Fruit fly (Drosophila melanogaster): Measurements from ENCODE around the gene PyK.

Gene PyK

DNA sequence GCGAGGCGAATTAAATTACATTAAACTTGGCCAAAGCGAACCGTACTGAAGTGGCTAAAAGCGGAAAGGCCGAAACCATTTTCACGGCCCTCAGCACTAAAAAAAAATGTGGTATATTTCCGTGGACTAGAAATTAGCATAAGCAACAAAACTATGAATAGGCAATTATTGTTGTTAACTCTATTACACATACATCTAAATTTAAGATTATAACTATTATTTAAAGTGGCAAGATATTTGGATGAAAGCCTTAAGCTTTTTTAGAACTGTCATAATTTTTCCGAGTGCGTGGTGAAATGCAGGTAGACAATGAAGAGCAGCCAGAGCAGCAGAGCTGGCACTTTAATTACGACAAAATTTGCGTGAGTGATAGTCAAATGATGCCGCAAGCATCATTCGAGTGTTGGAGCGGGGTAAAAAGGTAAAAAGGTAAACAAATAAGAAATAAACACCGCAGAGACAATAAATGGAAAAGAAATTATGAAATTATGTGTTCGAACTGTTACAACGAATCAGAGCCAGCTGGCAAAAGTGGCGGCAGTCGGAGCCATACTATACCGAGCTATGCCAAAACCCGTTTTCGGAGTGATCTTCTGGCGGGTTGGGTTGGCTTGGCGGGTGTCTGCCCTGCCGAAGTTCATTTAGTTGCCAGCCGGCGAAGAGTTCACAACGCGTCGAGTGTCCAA is 38.5 kb upstream of the PyK start, which contains the start of gene CG7080 (continued):
- no peak for TF ChIP-seq org-1 (GFP tag; optimal IDR thresholded peaks at IDR 0.05)
- TF ChIP-seq ab (GFP tag; optimal IDR thresholded peaks at IDR 0.05): no peak
- TF ChIP-seq CG6272 (GFP tag; IDR thresholded peaks at IDR 0.05): 0 out of 2 replicates have a peak, but pooled peaks have one; percentile 29
- TF ChIP-seq Med (GFP tag): no peak
- no peak for TF ChIP-seq so (GFP tag; IDR thresholded peaks at IDR 0.05)
- TF ChIP-seq CG7839 (tag; optimal IDR thresholded peaks at IDR 0.05): peak; percentile 27
- TF ChIP-seq Poxn (GFP tag; IDR thresholded peaks at IDR 0.05): no peak
- no peak for TF ChIP-seq CG14965 (GFP tag; optimal IDR thresholded peaks at IDR 0.05; ENCODE audit: borderline replicate concordance)
- no peak for TF ChIP-seq h (optimal IDR thresholded peaks at IDR 0.05)

DNA sequence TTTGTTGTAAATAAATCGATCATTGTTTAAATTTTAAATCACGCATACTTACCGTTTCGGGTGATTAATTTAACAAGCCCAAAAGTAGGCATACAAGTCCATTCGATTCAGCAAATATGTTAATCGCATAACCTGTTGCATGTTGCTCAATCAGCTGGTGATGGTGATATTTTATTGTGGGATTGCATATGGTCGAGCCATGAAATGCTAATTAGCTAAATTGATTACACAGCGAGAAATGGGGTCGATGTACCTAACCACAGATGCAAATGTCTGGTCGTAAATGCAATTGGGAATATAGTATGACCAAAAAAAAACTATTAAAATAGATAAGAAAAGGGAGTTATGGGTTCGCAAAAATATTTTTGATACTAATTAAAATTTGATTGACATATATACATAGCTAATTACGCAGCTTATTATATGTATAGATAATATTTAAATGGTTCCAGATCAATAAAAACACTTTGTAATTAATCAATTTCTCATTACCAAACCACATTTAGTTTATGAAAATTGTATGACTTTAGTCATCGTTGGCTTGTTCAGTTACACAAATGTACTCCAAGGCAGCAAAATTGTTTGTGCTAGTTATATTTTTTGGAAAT is 36.7 kb upstream of the PyK start, which contains the start of gene CG33721:
TSS of gene CG33721 (plus strand) at position 558 of the 608 bp plus-strand sequence.
- TF ChIP-seq vvl (GFP tag; IDR thresholded peaks at IDR 0.05): peak; percentile 83
- TF ChIP-seq Awh (GFP tag; IDR thresholded peaks at IDR 0.05): peak; percentile 72; the same call in 1 of the 2 replicates
- no peak for TF ChIP-seq CG7745 (tag; optimal IDR thresholded peaks at IDR 0.05)
- peak; percentile 66 for TF ChIP-seq Vsx1 (GFP tag; optimal IDR thresholded peaks at IDR 0.05)
- TF ChIP-seq abd-A (tag; optimal IDR thresholded peaks at IDR 0.05): peak; percentile 72
- peak; percentile 78 for TF ChIP-seq Ets65A (GFP tag)
- TF ChIP-seq sd (tag; optimal IDR thresholded peaks at IDR 0.05): peak; percentile 20
- no peak for TF ChIP-seq MTF-1 (GFP tag; optimal IDR thresholded peaks at IDR 0.05; ENCODE audit: borderline replicate concordance)
- peak; percentile 18 for TF ChIP-seq oc (tag; optimal IDR thresholded peaks at IDR 0.05)

DNA sequence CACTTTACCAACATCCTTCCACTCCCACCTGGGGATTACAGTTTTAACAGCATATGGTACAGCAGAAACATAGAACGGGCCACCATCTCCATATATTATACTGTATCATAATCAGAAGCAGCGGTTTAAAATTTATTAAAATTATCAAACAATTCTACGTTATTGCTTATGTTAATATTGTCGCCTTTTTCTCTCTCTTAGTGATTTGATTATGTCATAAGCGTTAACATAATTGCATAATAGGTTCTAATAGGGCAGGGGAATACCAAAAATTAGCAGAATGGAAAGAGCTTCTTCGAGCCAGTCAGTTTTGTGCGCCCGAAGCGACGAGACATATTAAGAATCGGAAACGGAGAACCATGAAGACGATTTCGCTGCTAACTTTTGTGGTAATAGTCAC is 35.6 kb upstream of the PyK start, which contains the start of gene CG13862:
TSS of gene CG13862 (plus strand) at position 301 of the 400 bp plus-strand sequence.
- no peak for TF ChIP-seq seq (GFP tag; IDR thresholded peaks at IDR 0.05)
- TF ChIP-seq fd3F (GFP tag; optimal IDR thresholded peaks at IDR 0.05): no peak
- TF ChIP-seq CG6654 (GFP tag; optimal IDR thresholded peaks at IDR 0.05): peak; percentile 16
- TF ChIP-seq org-1 (GFP tag; optimal IDR thresholded peaks at IDR 0.05): no peak
- TF ChIP-seq Pdp1 (GFP tag; optimal IDR thresholded peaks at IDR 0.05): peak in 1 of 2 experiments; percentile 55
- TF ChIP-seq cwo (GFP tag; optimal IDR thresholded peaks at IDR 0.05): no peak
- TF ChIP-seq CG12769 (tag; optimal IDR thresholded peaks at IDR 0.05): peak; percentile 13
- TF ChIP-seq Nf-YA (GFP tag; IDR thresholded peaks at IDR 0.05): no peak
- TF ChIP-seq CG13894 (tag; optimal IDR thresholded peaks at IDR 0.05): peak; percentile 70
- TF ChIP-seq onecut (GFP tag; IDR thresholded peaks at IDR 0.05): no peak
- TF ChIP-seq chinmo (GFP tag; IDR thresholded peaks at IDR 0.05; ENCODE audit: partially characterized antibody): 0 out of 4 replicates have a peak, but pooled peaks have one; percentile 44
- no peak for TF ChIP-seq CG33213 (GFP tag; optimal IDR thresholded peaks at IDR 0.05)

DNA sequence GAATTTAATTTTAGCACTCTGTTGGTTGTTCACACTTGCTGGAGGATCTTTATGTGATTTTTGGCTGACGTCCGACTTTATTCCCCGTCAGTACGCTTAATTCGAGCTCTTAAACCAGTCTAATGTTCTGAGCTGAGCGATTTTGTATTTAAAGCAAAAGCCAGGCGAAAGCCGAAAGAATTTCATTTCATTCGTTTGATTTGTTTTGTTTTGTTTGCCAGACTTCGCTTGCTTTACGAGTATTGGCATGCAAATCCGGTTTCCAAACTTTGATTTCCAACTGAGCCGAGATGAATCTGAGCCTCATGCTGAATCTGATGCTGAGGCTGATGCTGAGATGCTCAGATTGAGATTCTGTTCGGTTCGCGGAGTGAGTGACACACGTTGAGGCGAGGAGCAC is 33.3 kb upstream of the PyK start, which contains the start of gene CG5391:
TSS of gene CG5391 (minus strand) at position 101 of the 400 bp plus-strand sequence.
- TF ChIP-seq Deaf1 (tag; optimal IDR thresholded peaks at IDR 0.05) (no peak), CG13424 (tag; optimal IDR thresholded peaks at IDR 0.05) (no peak), seq (GFP tag; IDR thresholded peaks at IDR 0.05) (no peak), CG7963 (GFP tag; IDR thresholded peaks at IDR 0.05; ENCODE audit: partially characterized antibody) (no peak), h (optimal IDR thresholded peaks at IDR 0.05) (no peak), H15 (GFP tag; IDR thresholded peaks at IDR 0.05) (no peak), ham (GFP tag; IDR thresholded peaks at IDR 0.05) (no peak), gce (GFP tag; IDR thresholded peaks at IDR 0.05) (no peak), Dbx (GFP tag; IDR thresholded peaks at IDR 0.05) (no peak), NFAT (GFP tag; IDR thresholded peaks at IDR 0.05) (no peak), Rfx (GFP tag; IDR thresholded peaks at IDR 0.05) (no peak), HLH54F (GFP tag; optimal IDR thresholded peaks at IDR 0.05) (no peak), Dref (GFP tag; IDR thresholded peaks at IDR 0.05) (no peak), Stat92E (GFP tag; optimal IDR thresholded peaks at IDR 0.05) (no peak)

All from whole organism, embryonic.